Fruit fly (Drosophila melanogaster) whole organism, wandering third instar larva: ENCODE data around the gene Atg12.

Experiments used
- Abd-B ChIP-seq: fragments of >200 bp; optimal IDR thresholded peaks from 2 replicates; lab custom pipeline; 2017; ENCODE audit warnings: missing biosample characterization, missing genetic modification characterization
- CG32264 ChIP-seq: fragments of 200-800 bp; sonication (Bioruptor generic); optimal IDR thresholded peaks from 2 replicates; lab custom pipeline; 2016; ENCODE audit warnings: missing biosample characterization, missing genetic modification characterization
- CG9705 ChIP-seq: fragments of 200-800 bp; sonication (Bioruptor generic); optimal IDR thresholded peaks from 2 replicates; lab custom pipeline; 2018; ENCODE audit warnings: missing biosample characterization, mild to moderate bottlenecking, missing genetic modification characterization
- CrebA ChIP-seq: fragments of 200-800 bp; sonication (Bioruptor generic); optimal IDR thresholded peaks from 2 replicates; lab custom pipeline; 2016; ENCODE audit warnings: missing biosample characterization, mild to moderate bottlenecking, missing genetic modification characterization, borderline replicate concordance
- Dfd ChIP-seq: fragments of >200 bp; optimal IDR thresholded peaks from 2 replicates; lab custom pipeline; 2017; ENCODE audit warnings: missing biosample characterization, missing genetic modification characterization
- Dif ChIP-seq: fragments of 200-275, 200-300 bp; sonication (Bioruptor generic); optimal IDR thresholded peaks from 2 replicates; lab custom pipeline; 2018; ENCODE audit warnings: missing biosample characterization, missing genetic modification characterization; ENCODE audit not compliant: partially characterized antibody
- GATAd ChIP-seq: sonication (Bioruptor generic); optimal IDR thresholded peaks from 2 replicates; lab custom pipeline; 2016; ENCODE audit warnings: missing biosample characterization, missing genetic modification characterization
- HLH106 ChIP-seq: fragments of 200-800 bp; optimal IDR thresholded peaks from 3 replicates; lab custom pipeline; 2019; ENCODE audit warnings: missing biosample characterization, mild to moderate bottlenecking, missing genetic modification characterization, moderate library complexity
- Hnf4 ChIP-seq: fragments of 200-800 bp; sonication (Bioruptor generic); optimal IDR thresholded peaks from 2 replicates; lab custom pipeline; 2016; ENCODE audit warnings: missing biosample characterization, mild to moderate bottlenecking, missing genetic modification characterization
- Hr78 ChIP-seq: fragments of >200 bp; optimal IDR thresholded peaks from 2 replicates; lab custom pipeline; 2017; ENCODE audit warnings: missing biosample characterization, missing genetic modification characterization
- Hr83 ChIP-seq: fragments of 200-300 bp; sonication (Bioruptor generic); optimal IDR thresholded peaks from 2 replicates; lab custom pipeline; 2016; ENCODE audit warnings: missing biosample characterization, mild to moderate bottlenecking, missing genetic modification characterization, moderate library complexity; ENCODE audit not compliant: poor library complexity, severe bottlenecking
- Jra ChIP-seq: sonication (Bioruptor generic); optimal IDR thresholded peaks from 2 replicates; lab custom pipeline; 2016; ENCODE audit warnings: missing biosample characterization, missing genetic modification characterization
- Mio ChIP-seq: sonication (Bioruptor generic); optimal IDR thresholded peaks from 2 replicates; lab custom pipeline; 2016; ENCODE audit warnings: missing biosample characterization, missing genetic modification characterization
- Myc ChIP-seq: fragments of >200 bp; optimal IDR thresholded peaks from 2 replicates; lab custom pipeline; 2017
- N ChIP-seq: fragments of >200 bp; optimal IDR thresholded peaks from 2 replicates; lab custom pipeline; 2018; ENCODE audit warnings: missing biosample characterization, missing external identifiers, missing genetic modification characterization
- OdsH ChIP-seq: fragments of 200-800 bp; sonication (Bioruptor generic); optimal IDR thresholded peaks from 2 replicates; lab custom pipeline; 2016; ENCODE audit warnings: missing biosample characterization, mild to moderate bottlenecking, missing genetic modification characterization
- Rel ChIP-seq, 2 experiments: fragments of 200-800 bp; sonication (Bioruptor generic) in 1 of 2; optimal IDR thresholded peaks; 2 replicates in 1 of 2; 3 replicates in 1 of 2; lab custom pipeline; 2016 to 2019; ENCODE audit warnings: mild to moderate bottlenecking in 2 of 2, missing biosample characterization in 2 of 2, missing genetic modification characterization in 2 of 2, moderate library complexity in 1 of 2
- Sp1 ChIP-seq: fragments of 200-800 bp; sonication (Bioruptor generic); optimal IDR thresholded peaks from 3 replicates; lab custom pipeline; 2019; ENCODE audit warnings: missing biosample characterization, mild to moderate bottlenecking, missing genetic modification characterization, moderate library complexity
- Vsx2 ChIP-seq: fragments of 200-300, 225-300 bp; sonication (Bioruptor generic); optimal IDR thresholded peaks from 2 replicates; lab custom pipeline; 2018; ENCODE audit warnings: missing biosample characterization, missing genetic modification characterization; ENCODE audit not compliant: partially characterized antibody
- br ChIP-seq: fragments of 200-800 bp; sonication (Bioruptor generic); optimal IDR thresholded peaks from 2 replicates; lab custom pipeline; 2016; ENCODE audit warnings: missing biosample characterization, missing genetic modification characterization
- brk ChIP-seq: fragments of 200-800 bp; sonication (Bioruptor generic); optimal IDR thresholded peaks from 2 replicates; lab custom pipeline; 2016; ENCODE audit warnings: missing biosample characterization, mild to moderate bottlenecking, missing genetic modification characterization
- dl ChIP-seq, 2 experiments: fragments of 175-275, 200-275 bp in 1 of 2; fragments of 200-275 bp in 1 of 2; sonication (Bioruptor generic); optimal IDR thresholded peaks; lab custom pipeline; 2018; ENCODE audit warnings: mild to moderate bottlenecking in 2 of 2, missing biosample characterization in 2 of 2, missing genetic modification characterization in 2 of 2, moderate library complexity in 2 of 2; ENCODE audit not compliant: partially characterized antibody in 2 of 2, insufficient read depth in 1 of 2
- dmrt93B ChIP-seq: fragments of 200-800 bp; sonication (Bioruptor generic); optimal IDR thresholded peaks from 2 replicates; lab custom pipeline; 2018; ENCODE audit warnings: missing biosample characterization, mild to moderate bottlenecking, missing genetic modification characterization
- dsf ChIP-seq: sonication (Bioruptor generic); optimal IDR thresholded peaks from 2 replicates; lab custom pipeline; 2016; ENCODE audit warnings: missing biosample characterization, missing genetic modification characterization, borderline replicate concordance
- ey ChIP-seq: fragments of 200-800 bp; sonication (Bioruptor generic); optimal IDR thresholded peaks from 2 replicates; lab custom pipeline; 2016; ENCODE audit warnings: missing biosample characterization, missing genetic modification characterization
- foxo ChIP-seq, 2 experiments: fragments of 200-800 bp; sonication (Bioruptor generic); optimal IDR thresholded peaks; 2 replicates in 1 of 2; 3 replicates in 1 of 2; lab custom pipeline; 2016 to 2017; ENCODE audit warnings: missing biosample characterization in 2 of 2, missing genetic modification characterization in 2 of 2
- fru ChIP-seq: fragments of 200-800 bp; sonication (Bioruptor generic); optimal IDR thresholded peaks from 3 replicates; lab custom pipeline; 2016; ENCODE audit warnings: missing biosample characterization, mild to moderate bottlenecking, missing genetic modification characterization
- h ChIP-seq: fragments of 200-800 bp; sonication (Bioruptor generic); optimal IDR thresholded peaks from 3 replicates; lab custom pipeline; 2016; ENCODE audit warnings: missing biosample characterization, mild to moderate bottlenecking, missing genetic modification characterization
- jim ChIP-seq: fragments of 175-275, 200-325 bp; sonication (Bioruptor generic); optimal IDR thresholded peaks from 2 replicates; lab custom pipeline; 2016; ENCODE audit warnings: missing biosample characterization, mild to moderate bottlenecking, missing genetic modification characterization
- lola ChIP-seq: fragments of >200 bp; optimal IDR thresholded peaks from 2 replicates; lab custom pipeline; 2017; ENCODE audit warnings: missing biosample characterization, missing genetic modification characterization
- pan ChIP-seq: fragments of >200 bp; optimal IDR thresholded peaks from 2 replicates; lab custom pipeline; 2017
- psq ChIP-seq: fragments of 200-800 bp; sonication (Bioruptor generic); optimal IDR thresholded peaks from 3 replicates; lab custom pipeline; 2017; ENCODE audit warnings: missing biosample characterization, mild to moderate bottlenecking, missing genetic modification characterization, moderate library complexity
- rgr ChIP-seq: fragments of 200-800 bp; sonication (Bioruptor generic); optimal IDR thresholded peaks from 3 replicates; lab custom pipeline; 2016; ENCODE audit warnings: missing biosample characterization, mild to moderate bottlenecking, missing genetic modification characterization
- sage ChIP-seq: fragments of 200-800 bp; sonication (Bioruptor generic); optimal IDR thresholded peaks from 2 replicates; lab custom pipeline; 2016; ENCODE audit warnings: missing biosample characterization, mild to moderate bottlenecking, missing genetic modification characterization
- sv ChIP-seq: fragments of 200-800 bp; sonication (Bioruptor generic); optimal IDR thresholded peaks from 3 replicates; lab custom pipeline; 2016; ENCODE audit warnings: missing biosample characterization, missing genetic modification characterization
- tai ChIP-seq: sonication (Bioruptor generic); optimal IDR thresholded peaks from 2 replicates; lab custom pipeline; 2016; ENCODE audit warnings: missing biosample characterization, missing genetic modification characterization
- usp ChIP-seq: fragments of >200 bp; optimal IDR thresholded peaks from 2 replicates; lab custom pipeline; 2017; ENCODE audit warnings: missing biosample characterization, missing genetic modification characterization
- woc ChIP-seq: sonication (Bioruptor generic); optimal IDR thresholded peaks from 2 replicates; lab custom pipeline; 2016; ENCODE audit warnings: missing biosample characterization, mild to moderate bottlenecking, missing genetic modification characterization

The Atg12 gene

DNA sequence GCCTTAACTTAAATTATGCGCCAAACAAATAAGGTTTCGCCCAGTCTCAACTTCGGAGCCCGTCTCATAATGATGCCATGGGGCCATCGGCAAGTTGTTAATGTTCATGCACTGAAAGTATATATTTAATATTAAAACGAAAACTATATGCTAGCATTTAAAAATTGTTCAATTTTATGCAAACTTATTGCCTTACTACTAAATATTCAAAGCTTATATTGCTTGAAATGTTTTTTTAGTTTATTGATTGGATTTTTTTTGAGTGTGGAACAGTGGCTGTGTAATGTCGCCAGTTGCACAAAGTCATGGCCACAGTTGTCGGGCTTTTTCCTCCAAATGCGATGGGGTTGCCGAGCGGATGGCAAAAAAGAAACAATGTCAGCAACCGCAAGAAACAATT lies 22.6 kb upstream of the Atg12 start:
- TF ChIP-seq Jra (GFP tag; lab: Kevin White, UChicago) (peak; percentile 37), Hr83 (GFP tag; lab: Kevin White, UChicago) (no peak), dsf (GFP tag; lab: Kevin White, UChicago) (no peak), CG32264 (GFP tag; lab: Kevin White, UChicago) (peak; percentile 15), Abd-B (no peak), tai (GFP tag; lab: Kevin White, UChicago) (peak; percentile 67), ey (GFP tag; lab: Kevin White, UChicago) (peak; percentile 68), dl (GFP tag; optimal IDR thresholded peaks at IDR 0.05; lab: Kevin White, UChicago; ENCODE audit: insufficient read depth in 1 of 2, partially characterized antibody in 2 of 2) (no peak), pan (lab: Kevin White, UChicago) (no peak), foxo (GFP tag; optimal IDR thresholded peaks at IDR 0.05; lab: Kevin White, UChicago) (peak in 1 of 2 experiments; percentile 74), CrebA (GFP tag; lab: Kevin White, UChicago) (no peak), GATAd (GFP tag; lab: Kevin White, UChicago) (no peak), Rel (GFP tag; optimal IDR thresholded peaks at IDR 0.05; lab: Kevin White, UChicago) (no peak), Rel (tag; optimal IDR thresholded peaks at IDR 0.05; lab: Kevin White, UChicago) (no peak), Hr78 (GFP tag; lab: Kevin White, UChicago) (no peak), br (GFP tag; lab: Kevin White, UChicago) (peak; percentile 79), brk (peak; percentile 71), fru (GFP tag; lab: Kevin White, UChicago) (peak; percentile 80), psq (GFP tag; lab: Kevin White, UChicago) (peak; percentile 50), Vsx2 (GFP tag; lab: Kevin White, UChicago) (no peak), Dif (GFP tag; lab: Kevin White, UChicago) (no peak), woc (peak; percentile 75), sage (peak; percentile 70), OdsH (GFP tag; lab: Kevin White, UChicago) (peak; percentile 77), Hnf4 (peak; percentile 79), N (GFP tag; lab: Kevin White, UChicago) (no peak), sv (GFP tag; lab: Kevin White, UChicago) (no peak), Myc (lab: Kevin White, UChicago) (no peak), Sp1 (GFP tag; lab: Kevin White, UChicago) (peak; percentile 74), dmrt93B (peak; percentile 62), Mio (GFP tag; lab: Kevin White, UChicago) (no peak), h (GFP tag; lab: Kevin White, UChicago) (peak; percentile 82), jim (GFP tag; lab: Kevin White, UChicago) (no peak), CG9705 (GFP tag; lab: Kevin White, UChicago) (no peak), HLH106 (peak; percentile 78), Dfd (GFP tag; lab: Kevin White, UChicago) (no peak), usp (no peak), lola (GFP tag; lab: Kevin White, UChicago) (no peak), rgr (GFP tag; lab: Kevin White, UChicago) (peak; percentile 73)

DNA sequence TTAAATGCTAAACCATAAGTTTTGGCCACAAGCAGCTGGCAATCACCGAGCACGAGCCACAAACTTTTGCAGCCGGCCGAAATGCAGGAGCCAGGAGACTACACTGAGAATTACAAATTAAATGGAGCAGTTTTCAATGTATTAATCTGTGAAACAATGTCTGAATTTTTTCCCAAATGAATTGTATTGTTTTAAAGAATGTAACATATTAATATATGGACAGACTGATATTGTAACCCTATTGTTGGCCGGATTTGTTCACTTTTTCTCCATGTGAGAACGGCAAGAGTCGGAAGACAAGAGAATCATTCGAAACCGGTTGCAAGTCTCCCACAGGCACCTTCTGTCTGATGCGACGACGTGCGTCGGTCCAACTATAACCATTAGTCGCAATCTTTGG lies 21.7 kb upstream of the Atg12 start:
- TF ChIP-seq Mio (GFP tag; lab: Kevin White, UChicago) (peak; percentile 22), Vsx2 (GFP tag; lab: Kevin White, UChicago) (no peak), Jra (GFP tag; lab: Kevin White, UChicago) (peak; percentile 78), foxo (GFP tag; optimal IDR thresholded peaks at IDR 0.05; lab: Kevin White, UChicago) (peak; percentile 46 to 93), CG32264 (GFP tag; lab: Kevin White, UChicago) (peak; percentile 82), fru (GFP tag; lab: Kevin White, UChicago) (peak; percentile 94), Myc (lab: Kevin White, UChicago) (no peak), br (GFP tag; lab: Kevin White, UChicago) (peak; percentile 94), ey (GFP tag; lab: Kevin White, UChicago) (peak; percentile 93), sage (peak; percentile 89), h (GFP tag; lab: Kevin White, UChicago) (peak; percentile 93), Rel (GFP tag; optimal IDR thresholded peaks at IDR 0.05; lab: Kevin White, UChicago) (peak; percentile 96), Rel (tag; optimal IDR thresholded peaks at IDR 0.05; lab: Kevin White, UChicago) (peak; percentile 58), Sp1 (GFP tag; lab: Kevin White, UChicago) (peak; percentile 89), dmrt93B (peak; percentile 79), rgr (GFP tag; lab: Kevin White, UChicago) (peak; percentile 91), dl (GFP tag; optimal IDR thresholded peaks at IDR 0.05; lab: Kevin White, UChicago; ENCODE audit: insufficient read depth in 1 of 2, partially characterized antibody in 2 of 2) (no peak), Hr78 (GFP tag; lab: Kevin White, UChicago) (no peak), N (GFP tag; lab: Kevin White, UChicago) (no peak), brk (peak; percentile 86), usp (no peak), dsf (GFP tag; lab: Kevin White, UChicago) (peak; percentile 62), Dfd (GFP tag; lab: Kevin White, UChicago) (no peak), tai (GFP tag; lab: Kevin White, UChicago) (no peak), HLH106 (peak; percentile 91), Hr83 (GFP tag; lab: Kevin White, UChicago) (no peak), Hnf4 (peak; percentile 84), lola (GFP tag; lab: Kevin White, UChicago) (no peak), jim (GFP tag; lab: Kevin White, UChicago) (no peak), GATAd (GFP tag; lab: Kevin White, UChicago) (no peak), CG9705 (GFP tag; lab: Kevin White, UChicago) (peak; percentile 71), sv (GFP tag; lab: Kevin White, UChicago) (no peak), psq (GFP tag; lab: Kevin White, UChicago) (peak; percentile 90), OdsH (GFP tag; lab: Kevin White, UChicago) (peak; percentile 93), CrebA (GFP tag; lab: Kevin White, UChicago) (no peak), Dif (GFP tag; lab: Kevin White, UChicago) (no peak), woc (peak; percentile 89), Abd-B (no peak), pan (lab: Kevin White, UChicago) (no peak)
